Worm (Caenorhabditis elegans): ENCODE results near the gene kcnl-3.

kcnl-3 gene

ce11 chrX:5386558-5386957 lies at the start of gene kcnl-3:
TSS of gene kcnl-3 (plus strand) at chrX:5386858.
- no peak for TF ChIP-seq cnd-1 (tag; optimal IDR thresholded peaks at IDR 0.05)
- TF ChIP-seq unc-120 (tag; optimal IDR thresholded peaks at IDR 0.05; ENCODE audit: poor library complexity, severe bottlenecking), result no peak

ce11 chrX:5337959-5338358 lies 48.7 kb upstream of the kcnl-3 start, which contains the start of gene C26B9.3:
TSS of gene C26B9.3 (plus strand) at chrX:5338301.
- no peak for TF ChIP-seq tbx-8 (GFP tag; optimal IDR thresholded peaks at IDR 0.05)
- peak; percentile 5 for TF ChIP-seq elt-1 (tag; optimal IDR thresholded peaks at IDR 0.05; ENCODE audit: borderline replicate concordance, insufficient read depth)
- no peak for TF ChIP-seq ces-1 (GFP tag; optimal IDR thresholded peaks at IDR 0.05)
- no peak for TF ChIP-seq nhr-2 (tag; optimal IDR thresholded peaks at IDR 0.05)
- no peak for TF ChIP-seq nhr-76 (tag; optimal IDR thresholded peaks at IDR 0.05)
- peak; percentile 64 for TF ChIP-seq ham-2 (GFP tag; optimal IDR thresholded peaks at IDR 0.05)
- peak; percentile 87 for TF ChIP-seq blmp-1 (tag; optimal IDR thresholded peaks at IDR 0.05)

- no peak for TF ChIP-seq elt-1 (tag; optimal IDR thresholded peaks at IDR 0.05; ENCODE audit: borderline replicate concordance, insufficient read depth)
- TF ChIP-seq ces-1 (GFP tag; optimal IDR thresholded peaks at IDR 0.05), result no peak
Observed at ce11 chrX:5339357-5339756, 47.3 kb upstream of the kcnl-3 start.

- TF ChIP-seq nhr-237 (tag; optimal IDR thresholded peaks at IDR 0.05) (no peak), mls-2 (tag; optimal IDR thresholded peaks at IDR 0.05) (no peak), pha-4 (tag; optimal IDR thresholded peaks at IDR 0.05) (no peak), nhr-28 (tag; optimal IDR thresholded peaks at IDR 0.05) (no peak), cnd-1 (tag; optimal IDR thresholded peaks at IDR 0.05) (no peak), lin-32 (GFP tag; optimal IDR thresholded peaks at IDR 0.05) (no peak)
Observed at ce11 chrX:5339889-5340288, 46.8 kb upstream of the kcnl-3 start, which contains the start of gene C26B9.2. TSS of gene C26B9.2 (plus strand) at chrX:5340189.

- TF ChIP-seq cnd-1 (tag; optimal IDR thresholded peaks at IDR 0.05) (no peak), lin-32 (GFP tag; optimal IDR thresholded peaks at IDR 0.05) (no peak), mep-1 (tag; optimal IDR thresholded peaks at IDR 0.05) (no peak), nhr-12 (tag; optimal IDR thresholded peaks at IDR 0.05) (no peak), unc-62 (GFP tag; optimal IDR thresholded peaks at IDR 0.05) (no peak), ces-1 (GFP tag; optimal IDR thresholded peaks at IDR 0.05) (no peak), drap-1 (GFP tag; optimal IDR thresholded peaks at IDR 0.05) (no peak)
Observed at ce11 chrX:5342007-5342406, 44.7 kb upstream of the kcnl-3 start, which contains the start of gene C26B9.7. TSS of gene C26B9.7 (plus strand) at chrX:5342307.

- TF ChIP-seq ceh-39 (tag; optimal IDR thresholded peaks at IDR 0.05) (no peak), nhr-28 (tag; optimal IDR thresholded peaks at IDR 0.05) (no peak), nhr-12 (tag; optimal IDR thresholded peaks at IDR 0.05) (no peak), pha-4 (tag; optimal IDR thresholded peaks at IDR 0.05) (no peak), mep-1 (tag; optimal IDR thresholded peaks at IDR 0.05) (no peak), unc-39 (tag; optimal IDR thresholded peaks at IDR 0.05) (no peak), tbx-8 (GFP tag; optimal IDR thresholded peaks at IDR 0.05) (no peak), mls-2 (tag; optimal IDR thresholded peaks at IDR 0.05) (no peak), bed-3 (GFP tag; optimal IDR thresholded peaks at IDR 0.05) (no peak), flh-1 (GFP tag; optimal IDR thresholded peaks at IDR 0.05) (no peak), drap-1 (GFP tag; optimal IDR thresholded peaks at IDR 0.05) (no peak), sptf-1 (tag; optimal IDR thresholded peaks at IDR 0.05) (no peak), mab-5 (tag; optimal IDR thresholded peaks at IDR 0.05) (no peak), ceh-83 (GFP tag; optimal IDR thresholded peaks at IDR 0.05) (no peak), zip-8 (tag; optimal IDR thresholded peaks at IDR 0.05) (no peak), elt-3 (tag; optimal IDR thresholded peaks at IDR 0.05) (no peak), lin-32 (GFP tag; optimal IDR thresholded peaks at IDR 0.05) (no peak)
Observed at ce11 chrX:5344287-5344686, 42.4 kb upstream of the kcnl-3 start, which contains the start of gene C26B9.1. TSS of gene C26B9.1 (plus strand) at chrX:5344587.

- TF ChIP-seq lin-13 (tag; optimal IDR thresholded peaks at IDR 0.05), result no peak
- no peak for TF ChIP-seq nhr-76 (tag; optimal IDR thresholded peaks at IDR 0.05)
- no peak for TF ChIP-seq ham-2 (GFP tag; optimal IDR thresholded peaks at IDR 0.05)
- TF ChIP-seq hlh-1 (tag; optimal IDR thresholded peaks at IDR 0.05), result no peak
Observed at ce11 chrX:5346303-5346702, 40.4 kb upstream of the kcnl-3 start.

Measured in whole organism, mixed stage, embryonic.